Worm (Caenorhabditis elegans): ENCODE results near the gene srz-99.

srz-99 gene

ce11 chrV:16685725-16686124 lies 44.3 kb upstream of the srz-99 start, which contains the start of gene srw-43:
srw-43 (plus strand) TSS chrV:16686025.
- no peak for TF ChIP-seq eyg-1 (tag; optimal IDR thresholded peaks at IDR 0.05)
- TF ChIP-seq ets-4 (tag; optimal IDR thresholded peaks at IDR 0.05) = no peak
- TF ChIP-seq unc-42 (tag; optimal IDR thresholded peaks at IDR 0.05) = no peak
- no peak for TF ChIP-seq unc-55 (GFP tag; optimal IDR thresholded peaks at IDR 0.05)
- TF ChIP-seq tbx-7 (tag; optimal IDR thresholded peaks at IDR 0.05) = no peak
- TF ChIP-seq unc-3 (GFP tag; conservative IDR thresholded peaks at IDR 0.05) = no peak
- TF ChIP-seq unc-3 (tag; optimal IDR thresholded peaks at IDR 0.05) = no peak
- no peak for TF ChIP-seq hlh-15 (tag; optimal IDR thresholded peaks at IDR 0.05)
- no peak for TF ChIP-seq ama-1 (optimal IDR thresholded peaks at IDR 0.05)
- no peak for TF ChIP-seq nhr-11 (tag; optimal IDR thresholded peaks at IDR 0.05)

ce11 chrV:16687227-16687626 lies 42.8 kb upstream of the srz-99 start, which contains the start of gene srz-102:
srz-102 (plus strand) TSS chrV:16687527.
- TF ChIP-seq rnt-1 (tag; optimal IDR thresholded peaks at IDR 0.05) (no peak), ceh-14 (tag; optimal IDR thresholded peaks at IDR 0.05) (no peak), gmeb-2 (tag; optimal IDR thresholded peaks at IDR 0.05) (no peak), F13H6.1 (tag; optimal IDR thresholded peaks at IDR 0.05) (no peak), pat-9 (tag; optimal IDR thresholded peaks at IDR 0.05) (no peak), tbx-2 (tag; optimal IDR thresholded peaks at IDR 0.05) (no peak), pha-2 (tag; optimal IDR thresholded peaks at IDR 0.05) (no peak), ceh-2 (tag; optimal IDR thresholded peaks at IDR 0.05) (no peak), ceh-31 (tag; optimal IDR thresholded peaks at IDR 0.05) (no peak), ets-4 (tag; optimal IDR thresholded peaks at IDR 0.05) (no peak), nhr-11 (tag; optimal IDR thresholded peaks at IDR 0.05) (no peak), nfya-1 (tag; optimal IDR thresholded peaks at IDR 0.05) (no peak)

ce11 chrV:16692988-16693387 lies 37.1 kb upstream of the srz-99 start:
- no peak for TF ChIP-seq hlh-8 (tag; optimal IDR thresholded peaks at IDR 0.05)
- no peak for TF ChIP-seq pha-2 (tag; optimal IDR thresholded peaks at IDR 0.05)
- TF ChIP-seq ceh-2 (tag; optimal IDR thresholded peaks at IDR 0.05) = no peak
- TF ChIP-seq ceh-24 (tag; optimal IDR thresholded peaks at IDR 0.05) = no peak
- no peak for TF ChIP-seq ceh-34 (tag; optimal IDR thresholded peaks at IDR 0.05)
- no peak for TF ChIP-seq fkh-6 (tag; optimal IDR thresholded peaks at IDR 0.05)
- no peak for TF ChIP-seq tbx-2 (tag; optimal IDR thresholded peaks at IDR 0.05)
- TF ChIP-seq unc-3 (GFP tag; conservative IDR thresholded peaks at IDR 0.05) = no peak
- no peak for TF ChIP-seq unc-3 (tag; optimal IDR thresholded peaks at IDR 0.05)
- TF ChIP-seq npax-4 (tag; optimal IDR thresholded peaks at IDR 0.05) = no peak
- no peak for TF ChIP-seq elt-2 (tag; optimal IDR thresholded peaks at IDR 0.05)
- no peak for TF ChIP-seq ceh-18 (tag; optimal IDR thresholded peaks at IDR 0.05)
- TF ChIP-seq unc-55 (GFP tag; optimal IDR thresholded peaks at IDR 0.05) = no peak
- no peak for TF ChIP-seq F13H6.1 (tag; optimal IDR thresholded peaks at IDR 0.05)
- TF ChIP-seq ceh-30 (tag; optimal IDR thresholded peaks at IDR 0.05) = no peak
- no peak for TF ChIP-seq K09A11.1 (tag; optimal IDR thresholded peaks at IDR 0.05; ENCODE audit: insufficient read depth)
- no peak for TF ChIP-seq hlh-13 (GFP tag; optimal IDR thresholded peaks at IDR 0.05)
- no peak for TF ChIP-seq pros-1 (tag; optimal IDR thresholded peaks at IDR 0.05)
- no peak for TF ChIP-seq dmd-4 (tag; optimal IDR thresholded peaks at IDR 0.05; ENCODE audit: borderline replicate concordance)
- no peak for TF ChIP-seq dve-1 (tag; optimal IDR thresholded peaks at IDR 0.05)

- TF ChIP-seq hlh-15 (tag; optimal IDR thresholded peaks at IDR 0.05) (no peak), nhr-11 (tag; optimal IDR thresholded peaks at IDR 0.05) (no peak), ceh-45 (GFP tag; IDR thresholded peaks at IDR 0.05) (no peak), sox-4 (tag; optimal IDR thresholded peaks at IDR 0.05) (no peak), T23F11.4 (GFP tag; optimal IDR thresholded peaks at IDR 0.05) (no peak), nhr-232 (tag; optimal IDR thresholded peaks at IDR 0.05) (no peak), dve-1 (tag; optimal IDR thresholded peaks at IDR 0.05) (no peak), hlh-30 (tag; optimal IDR thresholded peaks at IDR 0.05; ENCODE audit: insufficient read depth) (no peak), ceh-31 (tag; optimal IDR thresholded peaks at IDR 0.05) (no peak), nfya-1 (tag; optimal IDR thresholded peaks at IDR 0.05) (no peak), ceh-19 (GFP tag; optimal IDR thresholded peaks at IDR 0.05) (no peak), hlh-6 (tag; optimal IDR thresholded peaks at IDR 0.05) (no peak), che-1 (tag; optimal IDR thresholded peaks at IDR 0.05) (no peak), ama-1 (optimal IDR thresholded peaks at IDR 0.05) (no peak), fax-1 (tag; optimal IDR thresholded peaks at IDR 0.05) (no peak), K09A11.1 (tag; optimal IDR thresholded peaks at IDR 0.05; ENCODE audit: insufficient read depth) (no peak), ceh-2 (tag; optimal IDR thresholded peaks at IDR 0.05) (no peak)
Observed at ce11 chrV:16693732-16694131, 36.3 kb upstream of the srz-99 start, which contains the start of gene srw-42. srw-42 (minus strand) TSS chrV:16693832.
